Worm (Caenorhabditis elegans): ENCODE results near the gene H20J04.9.

ce11 chrII:4392526-4393057, 41.6 kb downstream of the H20J04.9 start, which contains the start of gene mlt-7:
- TF ChIP-seq ama-1 (optimal IDR thresholded peaks at IDR 0.05) (no peak), C34B4.2 (tag; optimal IDR thresholded peaks at IDR 0.05) (no peak), mep-1 (tag; optimal IDR thresholded peaks at IDR 0.05) (no peak), rnt-1 (tag; optimal IDR thresholded peaks at IDR 0.05) (no peak), skn-1 (tag; optimal IDR thresholded peaks at IDR 0.05) (no peak), aly-2 (tag; optimal IDR thresholded peaks at IDR 0.05) (no peak), elt-2 (tag; optimal IDR thresholded peaks at IDR 0.05) (no peak), nhr-237 (tag; optimal IDR thresholded peaks at IDR 0.05) (no peak), nhr-12 (tag; optimal IDR thresholded peaks at IDR 0.05) (no peak), nhr-11 (tag; optimal IDR thresholded peaks at IDR 0.05) (no peak)

Data from whole organism, L1 larva.